Worm (Caenorhabditis elegans) whole organism, L4 larva: ENCODE results near the gene srsx-40.
A peak's percentile ranks its signal among the peaks of the same experiment; 100 is the strongest.

Experiments used
- D1046.2 ChIP-seq: fragments of 200-800 bp; sonication (Bioruptor generic); IDR thresholded peaks from 2 replicates; pipeline ENCODE4 v1.3.6; 2022; ENCODE audit warnings: missing genetic modification characterization, missing compliant biosample characterization
- F10B5.3 ChIP-seq: sonication (generic microtip); optimal IDR thresholded peaks from 2 replicates; lab custom pipeline; 2016; ENCODE audit warnings: mild to moderate bottlenecking, missing genetic modification characterization, missing compliant biosample characterization
- F26F4.8 ChIP-seq: fragments of 200-800 bp; sonication (Bioruptor generic); conservative IDR thresholded peaks from 2 replicates; pipeline ENCODE4 v1.3.6; 2022; ENCODE audit warnings: missing genetic modification characterization, missing compliant biosample characterization
- F37D6.2 ChIP-seq: sonication (generic microtip); optimal IDR thresholded peaks from 2 replicates; lab custom pipeline; 2016; ENCODE audit warnings: mild to moderate bottlenecking, missing genetic modification characterization, missing compliant biosample characterization
- F44E2.7 ChIP-seq: fragments of 200-800 bp; sonication (Bioruptor generic); IDR thresholded peaks from 2 replicates; pipeline ENCODE4 v2.1.2; 2022; ENCODE audit warnings: missing genetic modification characterization, missing compliant biosample characterization
- ZK337.2 ChIP-seq: fragments of 200-800 bp; sonication (Bioruptor generic); IDR thresholded peaks from 2 replicates; pipeline ENCODE4 v1.3.6; 2022; ENCODE audit warnings: missing genetic modification reagents, missing genetic modification characterization, missing compliant biosample characterization
- aha-1 ChIP-seq: fragments of 150-350 bp; peaks from one replicate; lab custom pipeline; 2014; ENCODE audit warnings: missing biosample characterization, missing genetic modification characterization
- ceh-28 ChIP-seq: fragments of 150-350 bp; optimal IDR thresholded peaks from 2 replicates; lab custom pipeline; 2014; ENCODE audit warnings: missing biosample characterization, missing genetic modification reagents, missing genetic modification characterization
- ceh-82 ChIP-seq: sonication (generic microtip); optimal IDR thresholded peaks from 2 replicates; lab custom pipeline; 2017; ENCODE audit warnings: missing biosample characterization, missing genetic modification characterization
- cey-2 ChIP-seq: sonication (generic microtip); optimal IDR thresholded peaks from 3 replicates; lab custom pipeline; 2017; ENCODE audit warnings: missing genetic modification characterization, mild to moderate bottlenecking, missing compliant biosample characterization, antibody characterized with exemption, borderline replicate concordance; ENCODE audit not compliant: insufficient read depth
- daf-19 ChIP-seq: fragments of 200-800 bp; sonication (Bioruptor generic); conservative IDR thresholded peaks from 2 replicates; pipeline ENCODE4 v1.3.6; 2022; ENCODE audit warnings: missing genetic modification characterization, missing compliant biosample characterization
- daf-8 ChIP-seq: fragments of 200-800 bp; sonication (Bioruptor generic); IDR thresholded peaks from 2 replicates; pipeline ENCODE4 v1.3.6; 2022; ENCODE audit warnings: missing genetic modification characterization, missing compliant biosample characterization
- dpl-1 ChIP-seq: fragments of 150-350 bp; optimal IDR thresholded peaks from 2 replicates; lab custom pipeline; 2014; ENCODE audit warnings: missing biosample characterization, missing genetic modification reagents, missing genetic modification characterization
- dve-1 ChIP-seq: sonication (generic microtip); optimal IDR thresholded peaks from 2 replicates; lab custom pipeline; 2017; ENCODE audit warnings: antibody characterized with exemption, mild to moderate bottlenecking, missing genetic modification characterization, missing compliant biosample characterization; ENCODE audit not compliant: insufficient read depth
- egl-27 ChIP-seq: sonication (generic microtip); optimal IDR thresholded peaks from 3 replicates; lab custom pipeline; 2017; ENCODE audit warnings: missing biosample characterization, missing genetic modification reagents, missing genetic modification characterization
- fkh-10 ChIP-seq: fragments of 150-350 bp; optimal IDR thresholded peaks from 2 replicates; lab custom pipeline; 2014; ENCODE audit warnings: missing biosample characterization, missing genetic modification reagents, missing genetic modification characterization
- gei-8 ChIP-seq: fragments of 200-800 bp; sonication (Bioruptor generic); optimal IDR thresholded peaks from 2 replicates; lab custom pipeline; 2018; ENCODE audit warnings: mild to moderate bottlenecking, missing genetic modification characterization, missing compliant biosample characterization
- hif-1 ChIP-seq, 2 experiments: sonication (generic microtip); optimal IDR thresholded peaks; 2 replicates each; lab custom pipeline; 2016 to 2017; ENCODE audit warnings: missing compliant biosample characterization in 2 of 2, missing genetic modification characterization in 2 of 2, missing genetic modification reagents in 2 of 2, missing genotype in 2 of 2, mild to moderate bottlenecking in 1 of 2
- hlh-30 ChIP-seq: sonication (generic microtip); optimal IDR thresholded peaks from 2 replicates; lab custom pipeline; 2017; ENCODE audit warnings: antibody characterized with exemption, mild to moderate bottlenecking, missing genetic modification characterization, missing compliant biosample characterization; ENCODE audit not compliant: insufficient read depth
- hmg-1.1 ChIP-seq: fragments of 200-800 bp; sonication (Bioruptor generic); IDR thresholded peaks from 2 replicates; pipeline ENCODE4 v1.3.6; 2022; ENCODE audit warnings: missing genetic modification reagents, missing genetic modification characterization, missing compliant biosample characterization
- lin-29 ChIP-seq: fragments of 200-800 bp; sonication (Bioruptor generic); IDR thresholded peaks from 2 replicates; pipeline ENCODE4 v1.3.6; 2022; ENCODE audit warnings: missing genetic modification reagents, missing genetic modification characterization, missing compliant biosample characterization
- lir-3 ChIP-seq: sonication (generic microtip); optimal IDR thresholded peaks from 2 replicates; lab custom pipeline; 2016; ENCODE audit warnings: mild to moderate bottlenecking, missing genetic modification characterization, missing compliant biosample characterization
- lsy-2 ChIP-seq, 2 experiments: fragments of 150-350 bp in 1 of 2; sonication (generic microtip) in 1 of 2; optimal IDR thresholded peaks; 2 replicates each; lab custom pipeline; 2014 to 2017; ENCODE audit warnings: missing biosample characterization in 2 of 2, missing genetic modification characterization in 2 of 2
- mdt-29 ChIP-seq: fragments of 200-800 bp; sonication (Bioruptor generic); IDR thresholded peaks from 2 replicates; pipeline ENCODE4 v1.3.6; 2022; ENCODE audit warnings: missing genetic modification reagents, missing genetic modification characterization, missing compliant biosample characterization
- mep-1 ChIP-seq: fragments of 150-350 bp; sonication (generic microtip); optimal IDR thresholded peaks from 3 replicates; lab custom pipeline; 2014; ENCODE audit warnings: missing biosample characterization, missing genetic modification characterization
- nhr-10 ChIP-seq: fragments of 150-350 bp; optimal IDR thresholded peaks from 2 replicates; lab custom pipeline; 2014; ENCODE audit warnings: missing biosample characterization, missing genetic modification characterization
- nhr-11 ChIP-seq: fragments of 150-350 bp; optimal IDR thresholded peaks from 2 replicates; lab custom pipeline; 2014; ENCODE audit warnings: missing biosample characterization, missing genetic modification characterization
- nhr-25 ChIP-seq: sonication (generic microtip); optimal IDR thresholded peaks from 2 replicates; lab custom pipeline; 2017; ENCODE audit warnings: missing genetic modification characterization, mild to moderate bottlenecking, missing compliant biosample characterization, antibody characterized with exemption, moderate library complexity, borderline replicate concordance; ENCODE audit not compliant: insufficient read depth
- nhr-42 ChIP-seq: fragments of 200-800 bp; sonication (Bioruptor generic); IDR thresholded peaks from 2 replicates; pipeline ENCODE4 v1.3.6; 2022; ENCODE audit warnings: missing genetic modification characterization, missing compliant biosample characterization
- nhr-48 ChIP-seq: sonication (generic microtip); optimal IDR thresholded peaks from 2 replicates; lab custom pipeline; 2016; ENCODE audit warnings: mild to moderate bottlenecking, missing genetic modification characterization, missing compliant biosample characterization
- nhr-76 ChIP-seq: fragments of 150-350 bp; optimal IDR thresholded peaks from 2 replicates; lab custom pipeline; 2014; ENCODE audit warnings: missing biosample characterization, missing genetic modification characterization
- nhr-77 ChIP-seq: fragments of 150-350 bp; optimal IDR thresholded peaks from 2 replicates; lab custom pipeline; 2014; ENCODE audit warnings: missing biosample characterization, missing genetic modification characterization
- php-3 ChIP-seq: fragments of 200-800 bp; sonication (Bioruptor generic); IDR thresholded peaks from 2 replicates; pipeline ENCODE4 v1.3.6; 2022; ENCODE audit warnings: missing genetic modification reagents, missing genetic modification characterization, missing compliant biosample characterization
- rbr-2 ChIP-seq: sonication (generic microtip); optimal IDR thresholded peaks from 2 replicates; lab custom pipeline; 2016; ENCODE audit warnings: missing genotype, missing genetic modification characterization, missing compliant biosample characterization
- sdz-12 ChIP-seq: fragments of 200-800 bp; sonication (Bioruptor generic); optimal IDR thresholded peaks from 2 replicates; lab custom pipeline; 2018; ENCODE audit warnings: mild to moderate bottlenecking, missing genetic modification characterization, missing compliant biosample characterization
- spr-1 ChIP-seq: sonication (generic microtip); optimal IDR thresholded peaks from 2 replicates; lab custom pipeline; 2016; ENCODE audit warnings: mild to moderate bottlenecking, missing genetic modification characterization, missing compliant biosample characterization
- spr-3 ChIP-seq: fragments of 200-800 bp; sonication (Bioruptor generic); optimal IDR thresholded peaks from 2 replicates; lab custom pipeline; 2018; ENCODE audit warnings: mild to moderate bottlenecking, missing genetic modification characterization, missing compliant biosample characterization
- tra-1 ChIP-seq: fragments of 200-800 bp; sonication (Bioruptor generic); IDR thresholded peaks from 2 replicates; pipeline ENCODE4 v1.3.6; 2022; ENCODE audit warnings: missing genetic modification reagents, missing genetic modification characterization, missing compliant biosample characterization
- unc-62 ChIP-seq, 3 experiments: fragments of 150-350 bp in 1 of 3; sonication (generic microtip); optimal IDR thresholded peaks in 2 of 3; peaks in 1 of 3; 1 replicate in 1 of 3; 2 replicates in 2 of 3; lab custom pipeline; 2014 to 2017; ENCODE audit warnings: missing biosample characterization in 3 of 3, missing genetic modification characterization in 3 of 3, missing genetic modification reagents in 3 of 3, missing genotype in 1 of 3
- vab-7 ChIP-seq: fragments of 200-800 bp; sonication (Bioruptor generic); IDR thresholded peaks from 2 replicates; pipeline ENCODE4 v1.3.6; 2022; ENCODE audit warnings: missing genetic modification reagents, missing genetic modification characterization, missing compliant biosample characterization
- zag-1 ChIP-seq: fragments of 150-350 bp; optimal IDR thresholded peaks from 2 replicates; lab custom pipeline; 2014; ENCODE audit warnings: missing biosample characterization, missing genetic modification characterization
- zfp-2 ChIP-seq: sonication (generic microtip); optimal IDR thresholded peaks from 2 replicates; lab custom pipeline; 2016; ENCODE audit warnings: mild to moderate bottlenecking, missing genetic modification characterization, missing compliant biosample characterization
- zip-11 ChIP-seq: fragments of 200-800 bp; sonication (Bioruptor generic); IDR thresholded peaks from 2 replicates; pipeline ENCODE4 v1.3.6; 2022; ENCODE audit warnings: missing genetic modification characterization, missing compliant biosample characterization
- ztf-7 ChIP-seq: fragments of 150-350 bp; optimal IDR thresholded peaks from 2 replicates; lab custom pipeline; 2014; ENCODE audit warnings: missing biosample characterization, missing genetic modification characterization

srsx-40 gene

DNA sequence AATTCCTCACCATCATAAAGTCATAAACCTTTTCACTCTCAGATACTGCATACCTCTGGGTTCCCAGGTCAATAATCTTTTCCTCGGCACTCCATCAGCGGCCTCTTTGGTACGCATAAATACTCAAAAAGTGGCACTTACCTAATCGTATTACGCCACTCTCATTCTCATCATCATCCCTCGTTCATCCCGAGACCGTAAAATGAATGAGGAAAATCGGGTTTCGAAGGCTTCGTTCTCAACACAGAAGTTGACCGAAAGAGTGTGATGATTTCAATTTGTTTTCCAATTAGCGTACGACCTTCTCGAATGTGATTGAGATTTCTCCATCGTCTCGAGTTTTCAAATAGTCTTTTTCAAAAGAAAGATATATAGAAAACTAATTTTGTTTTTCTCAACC lies 36.5 kb upstream of the srsx-40 start:
- peak; percentile 13 for TF ChIP-seq nhr-25 (tag; lab: Kevin White, UChicago)
- no peak for TF ChIP-seq php-3 (GFP tag; lab: Robert Waterston, UW)
- peak in 1 of 2 experiments; percentile 91 for TF ChIP-seq unc-62 (GFP tag; optimal IDR thresholded peaks at IDR 0.05 in 1 of 2; lab: Kevin White, UChicago)
- no peak for TF ChIP-seq unc-62 (tag; optimal IDR thresholded peaks at IDR 0.05; lab: Kevin White, UChicago)

DNA sequence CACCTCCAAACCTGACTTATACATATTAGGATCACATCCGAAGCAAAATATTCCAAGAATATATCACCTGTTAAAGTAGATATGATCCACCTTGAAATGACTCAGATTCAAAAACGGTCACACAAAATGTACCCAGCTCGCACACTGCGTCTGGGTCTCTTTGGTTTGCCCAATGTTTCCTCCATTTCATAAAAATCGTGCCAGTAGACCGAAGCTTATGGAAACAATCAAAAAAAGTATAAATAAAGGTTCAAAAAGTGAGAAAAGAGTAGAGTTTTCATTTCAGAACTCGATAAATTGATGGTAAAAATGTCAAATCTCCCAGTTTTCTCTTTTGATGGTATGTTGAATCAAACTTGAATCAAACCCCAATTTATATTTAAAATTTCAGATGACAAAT lies 34.3 kb upstream of the srsx-40 start, which contains the start of gene srr-9:
TSS of gene srr-9 (plus strand) at position 301 of the 400 bp plus-strand sequence.
- no peak for TF ChIP-seq zfp-2 (tag; lab: Kevin White, UChicago)
- peak; percentile 80 for TF ChIP-seq aha-1 (tag; lab: Kevin White, UChicago)

DNA sequence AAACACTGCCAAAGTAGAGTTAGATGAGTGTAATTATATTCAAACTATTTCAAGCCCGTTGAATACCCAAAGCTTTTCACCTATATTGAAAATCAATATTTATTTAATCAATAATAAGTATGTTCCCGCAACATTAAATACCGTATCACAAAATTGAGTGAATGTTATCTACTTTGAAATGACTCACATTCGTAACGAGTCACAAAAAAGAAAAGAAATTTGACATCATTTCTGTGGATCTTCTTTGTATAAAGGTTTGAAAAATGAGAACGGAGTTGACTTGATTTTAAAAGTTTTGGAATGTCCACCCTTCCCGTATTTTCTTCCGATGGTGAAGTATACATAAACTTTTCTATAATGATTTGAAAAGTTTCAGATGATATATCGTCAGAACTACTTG lies 31.9 kb upstream of the srsx-40 start, which contains the start of gene srr-10:
TSS of gene srr-10 (plus strand) at position 301 of the 400 bp plus-strand sequence.
- TF ChIP-seq dve-1 (tag; lab: Kevin White, UChicago) (no peak), fkh-10 (no peak), tra-1 (GFP tag; lab: Robert Waterston, UW) (no peak), ztf-7 (tag; lab: Kevin White, UChicago) (no peak), nhr-76 (tag; lab: Kevin White, UChicago) (no peak), zip-11 (GFP tag; lab: Robert Waterston, UW) (no peak), egl-27 (tag; lab: Kevin White, UChicago) (no peak), vab-7 (no peak), nhr-42 (no peak), unc-62 (GFP tag; optimal IDR thresholded peaks at IDR 0.05 in 1 of 2; lab: Kevin White, UChicago) (no peak), unc-62 (tag; optimal IDR thresholded peaks at IDR 0.05; lab: Kevin White, UChicago) (no peak), gei-8 (GFP tag; lab: Kevin White, UChicago) (no peak), hmg-1.1 (GFP tag; lab: Robert Waterston, UW) (no peak), nhr-11 (tag; lab: Kevin White, UChicago) (no peak), cey-2 (no peak), lir-3 (tag; lab: Kevin White, UChicago) (no peak), nhr-10 (tag; lab: Kevin White, UChicago) (no peak)

- no peak for TF ChIP-seq F44E2.7
- TF ChIP-seq F37D6.2 (tag; lab: Kevin White, UChicago): no peak
- no peak for TF ChIP-seq lin-29
- TF ChIP-seq zag-1: no peak
- TF ChIP-seq F26F4.8: no peak
- TF ChIP-seq nhr-42: no peak
- TF ChIP-seq F10B5.3 (tag; lab: Kevin White, UChicago): no peak
- peak in 1 of 2 experiments; percentile 30 for TF ChIP-seq hif-1 (tag; optimal IDR thresholded peaks at IDR 0.05; lab: Kevin White, UChicago)
- TF ChIP-seq mdt-29 (GFP tag; lab: Robert Waterston, UW): no peak
- TF ChIP-seq zip-11 (GFP tag; lab: Robert Waterston, UW): no peak
- peak; percentile 33 for TF ChIP-seq mep-1 (tag; lab: Kevin White, UChicago)
- TF ChIP-seq ztf-7 (tag; lab: Kevin White, UChicago): no peak
- TF ChIP-seq dpl-1 (GFP tag; lab: Kevin White, UChicago): peak; percentile 92
- TF ChIP-seq nhr-77 (tag; lab: Kevin White, UChicago): no peak
- TF ChIP-seq zfp-2 (tag; lab: Kevin White, UChicago): no peak
- TF ChIP-seq spr-3 (GFP tag; lab: Kevin White, UChicago): no peak
- peak in 1 of 2 experiments; percentile 70 for TF ChIP-seq lsy-2 (tag; optimal IDR thresholded peaks at IDR 0.05; lab: Kevin White, UChicago)
- no peak for TF ChIP-seq ZK337.2
- no peak for TF ChIP-seq spr-1 (tag; lab: Kevin White, UChicago)
- peak; percentile 74 for TF ChIP-seq hlh-30 (tag; lab: Kevin White, UChicago)
- no peak for TF ChIP-seq tra-1 (GFP tag; lab: Robert Waterston, UW)
- TF ChIP-seq dve-1 (tag; lab: Kevin White, UChicago): peak; percentile 29
- no peak for TF ChIP-seq nhr-48 (tag; lab: Kevin White, UChicago)
- TF ChIP-seq daf-8 (GFP tag; lab: Robert Waterston, UW): no peak
- peak; percentile 22 for TF ChIP-seq aha-1 (tag; lab: Kevin White, UChicago)
- no peak for TF ChIP-seq ceh-82 (tag; lab: Kevin White, UChicago)
- TF ChIP-seq sdz-12 (GFP tag; lab: Kevin White, UChicago): no peak
- no peak for TF ChIP-seq nhr-11 (tag; lab: Kevin White, UChicago)
- TF ChIP-seq lir-3 (tag; lab: Kevin White, UChicago): no peak
- TF ChIP-seq daf-19: no peak
- peak; percentile 52 for TF ChIP-seq rbr-2
- no peak for TF ChIP-seq D1046.2 (GFP tag; lab: Robert Waterston, UW)
- TF ChIP-seq ceh-28: no peak
Measured at ce11 chrV:7734909-7735308, 31.5 kb upstream of the srsx-40 start, which contains the start of gene clic-1. Gene clic-1, minus strand, starts transcription at chrV:7734911.
